Fruit fly (Drosophila melanogaster) whole organism, embryonic: ENCODE data around the gene CG31050.

Experiments used
- CG11398 ChIP-seq: fragments of 200-800 bp; sonication (Bioruptor generic); optimal IDR thresholded peaks from 2 replicates; lab custom pipeline; 2016; ENCODE audit warnings: missing biosample characterization, missing genetic modification characterization
- CG6272 ChIP-seq: fragments of 200-800 bp; sonication (Bioruptor generic); IDR thresholded peaks from 2 replicates; pipeline ENCODE4 v1.3.6; 2022; ENCODE audit warnings: missing biosample characterization, missing genetic modification characterization
- CG8944 ChIP-seq: fragments of 200-800 bp; sonication (Bioruptor generic); optimal IDR thresholded peaks from 3 replicates; lab custom pipeline; 2016; ENCODE audit warnings: missing biosample characterization, missing genetic modification characterization
- MTF-1 ChIP-seq: fragments of 200-800 bp; sonication (Bioruptor generic); optimal IDR thresholded peaks from 2 replicates; lab custom pipeline; 2018; ENCODE audit warnings: missing biosample characterization, mild to moderate bottlenecking, missing genetic modification characterization, borderline replicate concordance
- kay ChIP-seq: fragments of 200-800 bp; sonication (Bioruptor generic); optimal IDR thresholded peaks from 2 replicates; lab custom pipeline; 2016; ENCODE audit warnings: missing biosample characterization, missing genetic modification characterization
- ken ChIP-seq: fragments of 200-800 bp; sonication (Bioruptor generic); IDR thresholded peaks from 3 replicates; pipeline ENCODE4 v1.3.6; 2022; ENCODE audit warnings: missing biosample characterization, missing genetic modification characterization

DNA sequence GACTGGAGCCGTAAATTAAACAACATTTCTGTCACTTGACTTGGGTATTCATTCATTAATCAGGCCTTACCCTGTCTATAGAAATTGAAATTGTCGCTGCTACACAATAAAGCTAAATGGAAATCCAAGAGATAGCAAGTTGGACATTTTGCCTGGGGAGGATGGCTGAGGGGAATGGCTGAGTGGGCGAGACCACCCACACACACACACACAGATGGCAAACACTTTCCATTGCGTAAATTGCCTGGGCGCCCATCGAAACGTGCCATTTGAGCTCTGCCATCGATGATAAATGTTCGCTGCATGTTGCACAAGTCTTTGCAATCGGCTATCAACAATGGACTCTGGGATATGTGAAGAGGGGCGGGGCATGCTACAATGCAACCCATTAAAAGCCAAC is 23.0 kb downstream of the CG31050 start:
- no peak for TF ChIP-seq ken
- TF ChIP-seq CG6272 (GFP tag; lab: Robert Waterston, UW): no peak
- TF ChIP-seq MTF-1 (GFP tag; lab: Kevin White, UChicago): no peak
- TF ChIP-seq CG11398 (GFP tag; lab: Kevin White, UChicago): no peak
- TF ChIP-seq kay (GFP tag; lab: Kevin White, UChicago): no peak
- no peak for TF ChIP-seq CG8944 (GFP tag; lab: Kevin White, UChicago)
